Fruit fly (Drosophila melanogaster) whole organism, embryonic: ENCODE measurements around the gene mRpL17.

Experiments used
- Aef1 ChIP-seq: fragments of 200-800 bp; sonication (Bioruptor generic); IDR thresholded peaks from 3 replicates; pipeline ENCODE4 v1.3.6; 2022; ENCODE audit warnings: missing biosample characterization, missing genetic modification characterization
- B-H2 ChIP-seq: fragments of 200-800 bp; sonication (Bioruptor generic); optimal IDR thresholded peaks from 2 replicates; lab custom pipeline; 2018; ENCODE audit warnings: missing biosample characterization, mild to moderate bottlenecking, missing genetic modification characterization
- Bdp1 ChIP-seq: fragments of 200-800 bp; sonication (Bioruptor generic); optimal IDR thresholded peaks from 3 replicates; lab custom pipeline; 2016; ENCODE audit warnings: missing biosample characterization, missing genetic modification characterization
- CG10209 ChIP-seq: fragments of 200-800 bp; sonication (Bioruptor generic); optimal IDR thresholded peaks from 3 replicates; lab custom pipeline; 2017; ENCODE audit warnings: missing biosample characterization, mild to moderate bottlenecking, missing genetic modification characterization, missing genetic modification reagents
- CG10979 ChIP-seq: fragments of 200-800 bp; sonication (Bioruptor generic); optimal IDR thresholded peaks from 2 replicates; lab custom pipeline; 2018; ENCODE audit warnings: missing biosample characterization, mild to moderate bottlenecking, missing genetic modification characterization, moderate library complexity
- CG14667 ChIP-seq: fragments of 200-800 bp; sonication (Bioruptor generic); IDR thresholded peaks from 2 replicates; pipeline ENCODE4 v1.3.6; 2022; ENCODE audit warnings: missing biosample characterization, missing genetic modification characterization
- CG15479 ChIP-seq: fragments of 200-800 bp; sonication (Bioruptor generic); optimal IDR thresholded peaks from 3 replicates; lab custom pipeline; 2019; ENCODE audit warnings: missing biosample characterization, mild to moderate bottlenecking, missing genetic modification characterization, moderate library complexity
- CG17328 ChIP-seq: fragments of 200-800 bp; sonication (Bioruptor generic); IDR thresholded peaks from 2 replicates; pipeline ENCODE4 v1.3.6; 2022; ENCODE audit warnings: missing biosample characterization, missing genetic modification characterization
- CG1792 ChIP-seq: fragments of 200-800 bp; sonication (Bioruptor generic); optimal IDR thresholded peaks from 2 replicates; lab custom pipeline; 2016; ENCODE audit warnings: missing biosample characterization, missing genetic modification characterization
- CG18599 ChIP-seq: fragments of 200-800 bp; sonication (Bioruptor generic); optimal IDR thresholded peaks from 3 replicates; lab custom pipeline; 2017; ENCODE audit warnings: missing biosample characterization, missing genetic modification characterization, mild to moderate bottlenecking, moderate library complexity, missing genetic modification reagents
- CG3847 ChIP-seq: fragments of 200-800 bp; sonication (Bioruptor generic); IDR thresholded peaks from 2 replicates; pipeline ENCODE4 v1.3.6; 2022; ENCODE audit warnings: missing biosample characterization, missing genetic modification characterization
- CG4282 ChIP-seq: fragments of 200-800 bp; sonication (Bioruptor generic); optimal IDR thresholded peaks from 2 replicates; lab custom pipeline; 2016; ENCODE audit warnings: missing biosample characterization, missing genetic modification characterization
- CG4707 ChIP-seq: fragments of 200-800 bp; sonication (Bioruptor generic); optimal IDR thresholded peaks from 2 replicates; lab custom pipeline; 2018; ENCODE audit warnings: missing biosample characterization, mild to moderate bottlenecking, missing genetic modification characterization, moderate library complexity
- CG6689 ChIP-seq: fragments of 200-800 bp; sonication (Bioruptor generic); IDR thresholded peaks from 2 replicates; pipeline ENCODE4 v1.3.6; 2022; ENCODE audit warnings: missing biosample characterization, missing genetic modification characterization
- CG8765 ChIP-seq: fragments of 200-800 bp; sonication (Bioruptor generic); IDR thresholded peaks from 2 replicates; pipeline ENCODE4 v1.3.6; 2022; ENCODE audit warnings: missing biosample characterization, missing genetic modification characterization
- CG8924 ChIP-seq: fragments of 200-800 bp; optimal IDR thresholded peaks from 3 replicates; lab custom pipeline; 2019; ENCODE audit warnings: missing biosample characterization, mild to moderate bottlenecking, missing genetic modification characterization, moderate library complexity
- CG9817 ChIP-seq: fragments of 200-800 bp; sonication (Bioruptor generic); optimal IDR thresholded peaks from 2 replicates; lab custom pipeline; 2018; ENCODE audit warnings: missing biosample characterization, mild to moderate bottlenecking, missing genetic modification characterization, moderate library complexity
- CkIIα-i1 ChIP-seq: fragments of 200-800 bp; sonication (Bioruptor generic); IDR thresholded peaks from 2 replicates; pipeline ENCODE4 v1.3.6; 2022; ENCODE audit warnings: missing biosample characterization, missing genetic modification characterization
- Dip2 ChIP-seq: fragments of 200-800 bp; sonication (Bioruptor generic); IDR thresholded peaks from 2 replicates; pipeline ENCODE4 v1.3.6; 2022; ENCODE audit warnings: missing biosample characterization, missing genetic modification characterization
- Dip3 ChIP-seq: fragments of 200-800 bp; sonication (Bioruptor generic); optimal IDR thresholded peaks from 3 replicates; lab custom pipeline; 2016; ENCODE audit warnings: missing biosample characterization, missing genetic modification characterization
- Elba2 ChIP-seq: fragments of 200-800 bp; sonication (Bioruptor generic); optimal IDR thresholded peaks from 3 replicates; lab custom pipeline; 2016; ENCODE audit warnings: missing biosample characterization, missing genetic modification characterization
- Hr51 ChIP-seq, 2 experiments: fragments of 200-800 bp; sonication (Bioruptor generic); optimal IDR thresholded peaks; 2 replicates in 1 of 2; 3 replicates in 1 of 2; lab custom pipeline; 2016 to 2018; ENCODE audit warnings: missing biosample characterization in 2 of 2, missing genetic modification characterization in 2 of 2, mild to moderate bottlenecking in 1 of 2, moderate library complexity in 1 of 2
- MESR4 ChIP-seq: fragments of 200-800 bp; sonication (Bioruptor generic); optimal IDR thresholded peaks from 2 replicates; lab custom pipeline; 2018; ENCODE audit warnings: missing biosample characterization, mild to moderate bottlenecking, missing genetic modification characterization, moderate library complexity
- Nf-YC ChIP-seq: fragments of 200-800 bp; optimal IDR thresholded peaks from 3 replicates; lab custom pipeline; 2019; ENCODE audit warnings: missing biosample characterization, mild to moderate bottlenecking, missing genetic modification characterization, moderate library complexity
- Pdp1 ChIP-seq, 2 experiments: fragments of 200-800 bp; sonication (Bioruptor generic); optimal IDR thresholded peaks; 3 replicates each; lab custom pipeline; 2016; ENCODE audit warnings: missing biosample characterization in 2 of 2, missing genetic modification characterization in 2 of 2, mild to moderate bottlenecking in 1 of 2, moderate library complexity in 1 of 2
- Rfx ChIP-seq: fragments of 200-800 bp; sonication (Bioruptor generic); IDR thresholded peaks from 2 replicates; pipeline ENCODE4 v1.3.6; 2022; ENCODE audit warnings: missing biosample characterization, missing genetic modification characterization
- Xrp1 ChIP-seq: fragments of 200-800 bp; sonication (Bioruptor generic); IDR thresholded peaks from 2 replicates; pipeline ENCODE4 v1.3.6; 2022; ENCODE audit warnings: missing biosample characterization, missing genetic modification characterization
- abd-A ChIP-seq: fragments of 200-800 bp; sonication (Bioruptor generic); optimal IDR thresholded peaks from 3 replicates; lab custom pipeline; 2019; ENCODE audit warnings: missing biosample characterization, mild to moderate bottlenecking, missing genetic modification characterization, moderate library complexity
- al ChIP-seq: fragments of 200-800 bp; sonication (Bioruptor generic); IDR thresholded peaks from 2 replicates; pipeline ENCODE4 v1.3.6; 2022; ENCODE audit warnings: missing biosample characterization, missing genetic modification characterization
- ase ChIP-seq: fragments of 200-800 bp; sonication (Bioruptor generic); IDR thresholded peaks from 3 replicates; pipeline ENCODE4 v1.3.6; 2022; ENCODE audit warnings: missing biosample characterization, missing genetic modification characterization
- chinmo ChIP-seq: fragments of 200-800 bp; sonication (Bioruptor generic); IDR thresholded peaks from 4 replicates; pipeline ENCODE4 v1.3.6; 2022; ENCODE audit warnings: missing biosample characterization, missing genetic modification characterization; ENCODE audit not compliant: partially characterized antibody
- corto ChIP-seq: fragments of 200-800 bp; sonication (Bioruptor generic); optimal IDR thresholded peaks from 2 replicates; lab custom pipeline; 2016; ENCODE audit warnings: missing biosample characterization, mild to moderate bottlenecking, missing genetic modification characterization, moderate library complexity
- crol ChIP-seq: fragments of 200-800 bp; sonication (Bioruptor generic); IDR thresholded peaks from 2 replicates; pipeline ENCODE4 v1.3.6; 2022; ENCODE audit warnings: missing biosample characterization, missing genetic modification characterization
- ems ChIP-seq: fragments of 200-800 bp; sonication (Bioruptor generic); optimal IDR thresholded peaks from 3 replicates; lab custom pipeline; 2016; ENCODE audit warnings: missing biosample characterization, missing genetic modification characterization
- fd3F ChIP-seq: fragments of 200-800 bp; sonication (Bioruptor generic); optimal IDR thresholded peaks from 2 replicates; lab custom pipeline; 2018; ENCODE audit warnings: missing biosample characterization, mild to moderate bottlenecking, missing genetic modification characterization, moderate library complexity
- ftz-f1 ChIP-seq: fragments of 200-800 bp; sonication (Bioruptor generic); optimal IDR thresholded peaks from 2 replicates; lab custom pipeline; 2016; ENCODE audit warnings: missing biosample characterization, missing genetic modification characterization
- gcm ChIP-seq: fragments of 200-800 bp; sonication (Bioruptor generic); optimal IDR thresholded peaks from 2 replicates; lab custom pipeline; 2019; ENCODE audit warnings: missing biosample characterization, mild to moderate bottlenecking, missing genetic modification characterization, moderate library complexity
- gcm2 ChIP-seq: fragments of 200-800 bp; sonication (Bioruptor generic); optimal IDR thresholded peaks from 2 replicates; lab custom pipeline; 2016; ENCODE audit warnings: missing biosample characterization, missing genetic modification characterization
- gfzf ChIP-seq: fragments of 200-800 bp; sonication (Bioruptor generic); optimal IDR thresholded peaks from 2 replicates; lab custom pipeline; 2016; ENCODE audit warnings: missing biosample characterization, mild to moderate bottlenecking, missing genetic modification characterization, moderate library complexity
- hbn ChIP-seq: fragments of 200-800 bp; sonication (Bioruptor generic); IDR thresholded peaks from 2 replicates; pipeline ENCODE4 v1.3.6; 2022; ENCODE audit warnings: missing biosample characterization, missing genetic modification characterization; ENCODE audit not compliant: partially characterized antibody
- her ChIP-seq: fragments of 200-800 bp; sonication (Bioruptor generic); optimal IDR thresholded peaks from 2 replicates; lab custom pipeline; 2016; ENCODE audit warnings: missing biosample characterization, missing genetic modification characterization
- ken ChIP-seq: fragments of 200-800 bp; sonication (Bioruptor generic); IDR thresholded peaks from 3 replicates; pipeline ENCODE4 v1.3.6; 2022; ENCODE audit warnings: missing biosample characterization, missing genetic modification characterization
- klu ChIP-seq: fragments of 200-800 bp; sonication (Bioruptor generic); IDR thresholded peaks from 2 replicates; pipeline ENCODE4 v1.3.6; 2022; ENCODE audit warnings: missing biosample characterization, missing genetic modification characterization
- lilli ChIP-seq: fragments of 200-800 bp; sonication (Bioruptor generic); optimal IDR thresholded peaks from 3 replicates; lab custom pipeline; 2016; ENCODE audit warnings: missing biosample characterization, missing genetic modification characterization
- mam ChIP-seq: fragments of 200-800 bp; sonication (Bioruptor generic); optimal IDR thresholded peaks from 3 replicates; lab custom pipeline; 2016; ENCODE audit warnings: missing biosample characterization, missing genetic modification characterization
- pzg ChIP-seq: fragments of 200-800 bp; sonication (Bioruptor generic); optimal IDR thresholded peaks from 3 replicates; lab custom pipeline; 2018; ENCODE audit warnings: missing biosample characterization, mild to moderate bottlenecking, missing genetic modification characterization, moderate library complexity
- repo ChIP-seq: fragments of 200-800 bp; sonication (Bioruptor generic); optimal IDR thresholded peaks from 2 replicates; lab custom pipeline; 2016; ENCODE audit warnings: missing biosample characterization, missing genetic modification characterization
- seq ChIP-seq: fragments of 200-800 bp; sonication (Bioruptor generic); IDR thresholded peaks from 2 replicates; pipeline ENCODE4 v1.3.6; 2022; ENCODE audit warnings: missing biosample characterization, missing genetic modification characterization
- sna ChIP-seq: fragments of 200-800 bp; sonication (Bioruptor generic); IDR thresholded peaks from 2 replicates; pipeline ENCODE4 v1.3.6; 2022; ENCODE audit warnings: missing biosample characterization, missing genetic modification characterization; ENCODE audit not compliant: partially characterized antibody
- usp ChIP-seq: fragments of >200 bp; optimal IDR thresholded peaks from 2 replicates; lab custom pipeline; 2017; ENCODE audit warnings: missing biosample characterization, missing genetic modification characterization
- vnd ChIP-seq: fragments of 200-800 bp; sonication (Bioruptor generic); IDR thresholded peaks from 3 replicates; pipeline ENCODE4 v1.3.6; 2022; ENCODE audit warnings: missing biosample characterization, missing genetic modification characterization; ENCODE audit not compliant: partially characterized antibody
- z ChIP-seq: fragments of 200-800 bp; sonication (Bioruptor generic); IDR thresholded peaks from 3 replicates; pipeline ENCODE4 v1.3.6; 2022; ENCODE audit warnings: missing biosample characterization, missing genetic modification characterization

Gene mRpL17

DNA sequence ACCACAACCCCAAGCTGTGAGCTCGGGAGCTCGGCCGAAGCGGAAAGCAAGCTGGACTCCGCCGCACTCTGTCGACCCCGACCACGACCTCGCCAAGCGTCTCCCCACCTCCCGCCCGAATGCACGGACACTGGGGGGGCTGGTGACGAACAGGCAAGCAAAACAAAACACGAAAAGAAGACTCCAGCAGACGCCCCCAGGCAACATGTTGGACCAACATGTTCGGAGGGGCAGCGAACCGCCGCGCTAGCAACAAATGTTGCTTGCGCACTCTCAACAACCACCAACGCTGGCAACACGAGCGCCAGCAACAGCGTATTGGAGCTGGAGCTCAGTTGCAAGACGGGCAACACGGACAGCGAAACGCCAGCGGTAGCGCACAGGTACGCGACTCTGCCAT lies 17.7 kb downstream of the mRpL17 start (continued):
- TF ChIP-seq gcm2: no peak
- TF ChIP-seq CG9817 (tag; lab: Kevin White, UChicago): no peak
- no peak for TF ChIP-seq CG10979 (tag; lab: Kevin White, UChicago)
- no peak for TF ChIP-seq CG8765
- peak; percentile 94 for TF ChIP-seq crol (GFP tag; lab: Robert Waterston, UW)
- no peak for TF ChIP-seq Xrp1 (GFP tag; lab: Robert Waterston, UW)
- no peak for TF ChIP-seq CG4282 (GFP tag; lab: Kevin White, UChicago)
- TF ChIP-seq seq (GFP tag; lab: Robert Waterston, UW): no peak; the same call in 1 of the 2 replicates
- TF ChIP-seq CG4707 (GFP tag; lab: Kevin White, UChicago): no peak
- TF ChIP-seq z (GFP tag; lab: Robert Waterston, UW): peak; percentile 44; the same call in 1 of the 3 replicates
- TF ChIP-seq CG17328 (GFP tag; lab: Robert Waterston, UW): no peak
- peak; percentile 61 for TF ChIP-seq abd-A (tag; lab: Kevin White, UChicago)
- no peak for TF ChIP-seq usp (GFP tag; lab: Kevin White, UChicago)
- TF ChIP-seq MESR4 (GFP tag; lab: Kevin White, UChicago): no peak
- TF ChIP-seq Dip3 (GFP tag; lab: Kevin White, UChicago): no peak
- no peak for TF ChIP-seq CkIIα-i1 (GFP tag; lab: Robert Waterston, UW)
- no peak for TF ChIP-seq CG8924 (tag; lab: Kevin White, UChicago)
- TF ChIP-seq corto: no peak
- no peak for TF ChIP-seq B-H2 (GFP tag; lab: Kevin White, UChicago)
- TF ChIP-seq CG18599 (GFP tag; lab: Kevin White, UChicago): peak; percentile 40
- TF ChIP-seq CG1792 (GFP tag; lab: Kevin White, UChicago): no peak
- TF ChIP-seq repo (GFP tag; lab: Kevin White, UChicago): no peak
- TF ChIP-seq pzg (GFP tag; lab: Kevin White, UChicago): no peak
- TF ChIP-seq mam (GFP tag; lab: Kevin White, UChicago): no peak
- no peak for TF ChIP-seq ase (GFP tag; lab: Robert Waterston, UW)
- TF ChIP-seq klu (GFP tag; lab: Robert Waterston, UW): no peak
- TF ChIP-seq lilli: no peak
- no peak for TF ChIP-seq CG10209 (GFP tag; lab: Kevin White, UChicago)
- no peak for TF ChIP-seq CG3847 (GFP tag; lab: Robert Waterston, UW)
- TF ChIP-seq CG14667 (GFP tag; lab: Robert Waterston, UW): no peak
- peak; percentile 40 for TF ChIP-seq sna
- TF ChIP-seq Dip2: no peak
- no peak for TF ChIP-seq Elba2 (GFP tag; lab: Kevin White, UChicago)
- no peak for TF ChIP-seq Pdp1 (GFP tag; optimal IDR thresholded peaks at IDR 0.05; lab: Kevin White, UChicago)
- TF ChIP-seq chinmo (GFP tag; lab: Robert Waterston, UW): 0 out of 4 replicates have a peak, but pooled peaks have one; percentile 51
- TF ChIP-seq gcm (GFP tag; lab: Kevin White, UChicago): no peak
- TF ChIP-seq fd3F: no peak
- TF ChIP-seq Hr51 (GFP tag; optimal IDR thresholded peaks at IDR 0.05; lab: Kevin White, UChicago): no peak
- no peak for TF ChIP-seq Bdp1 (GFP tag; lab: Kevin White, UChicago)
- no peak for TF ChIP-seq ems (GFP tag; lab: Kevin White, UChicago)
- no peak for TF ChIP-seq Nf-YC (tag; lab: Kevin White, UChicago)
- TF ChIP-seq ftz-f1 (GFP tag; lab: Kevin White, UChicago): peak; percentile 56
- TF ChIP-seq her (GFP tag; lab: Kevin White, UChicago): no peak
- TF ChIP-seq hbn (GFP tag; lab: Robert Waterston, UW): no peak
- TF ChIP-seq Rfx (GFP tag; lab: Robert Waterston, UW): 0 out of 2 replicates have a peak, but pooled peaks have one; percentile 24
- TF ChIP-seq Aef1: no peak
- TF ChIP-seq gfzf (GFP tag; lab: Kevin White, UChicago): no peak
- TF ChIP-seq ken (GFP tag; lab: Robert Waterston, UW): no peak
- TF ChIP-seq CG15479 (GFP tag; lab: Kevin White, UChicago): no peak
- no peak for TF ChIP-seq vnd
- no peak for TF ChIP-seq CG6689
- TF ChIP-seq al (GFP tag; lab: Robert Waterston, UW): no peak
